Worm (Caenorhabditis elegans): ENCODE measurements around the gene snrp-40.1.

- TF ChIP-seq aly-2 (tag; optimal IDR thresholded peaks at IDR 0.05) (no peak), egl-27 (tag; optimal IDR thresholded peaks at IDR 0.05) (no peak), zag-1 (tag; optimal IDR thresholded peaks at IDR 0.05) (no peak), blmp-1 (tag; optimal IDR thresholded peaks at IDR 0.05; ENCODE audit: insufficient read depth) (no peak), mdl-1 (tag; optimal IDR thresholded peaks at IDR 0.05) (no peak), Y55F3AM.14 (GFP tag; optimal IDR thresholded peaks at IDR 0.05) (no peak)
These were observed 9.7 kb downstream of the snrp-40.1 start for ce11 chrX:11289925-11290324.
